Fruit fly (Drosophila melanogaster) whole organism, pupa: ENCODE data around the gene CG14903.
A peak's percentile ranks its signal among the peaks of the same experiment; 100 is the strongest.

ENCODE experiments used
- CG10348 ChIP-seq: fragments of 200-800 bp; sonication (Bioruptor generic); IDR thresholded peaks from 2 replicates; pipeline ENCODE4 v1.3.6; 2022; ENCODE audit warnings: missing biosample characterization, missing genetic modification characterization
- CG13204 ChIP-seq: fragments of 200-800 bp; sonication (Bioruptor generic); optimal IDR thresholded peaks from 2 replicates; lab custom pipeline; 2018; ENCODE audit warnings: missing biosample characterization, mild to moderate bottlenecking, missing genetic modification characterization, moderate library complexity
- CG14655 ChIP-seq: fragments of 200-800 bp; sonication (Bioruptor generic); optimal IDR thresholded peaks from 3 replicates; lab custom pipeline; 2017; ENCODE audit warnings: mild to moderate bottlenecking, missing biosample characterization, missing genetic modification reagents, missing genetic modification characterization
- CG15710 ChIP-seq: fragments of 200-800 bp; sonication (Bioruptor generic); optimal IDR thresholded peaks from 2 replicates; lab custom pipeline; 2018; ENCODE audit warnings: missing biosample characterization, mild to moderate bottlenecking, missing genetic modification characterization, moderate library complexity
- CG17806 ChIP-seq: fragments of 200-800 bp; sonication (Bioruptor generic); optimal IDR thresholded peaks from 2 replicates; lab custom pipeline; 2018; ENCODE audit warnings: missing biosample characterization, mild to moderate bottlenecking, missing genetic modification characterization, moderate library complexity
- CG32121 ChIP-seq: fragments of 200-800 bp; sonication (Bioruptor generic); IDR thresholded peaks from 2 replicates; pipeline ENCODE4 v1.3.6; 2022; ENCODE audit warnings: missing biosample characterization, missing genetic modification characterization
- CG34367 ChIP-seq: fragments of 200-800 bp; sonication (Bioruptor generic); optimal IDR thresholded peaks from 2 replicates; lab custom pipeline; 2018; ENCODE audit warnings: missing biosample characterization, mild to moderate bottlenecking, missing genetic modification characterization
- CG4496 ChIP-seq: fragments of 200-800 bp; sonication (Bioruptor generic); IDR thresholded peaks from 3 replicates; pipeline ENCODE4 v1.3.6; 2022; ENCODE audit warnings: missing biosample characterization, missing genetic modification characterization
- CG8159 ChIP-seq: fragments of 200-800 bp; sonication (Bioruptor generic); optimal IDR thresholded peaks from 3 replicates; lab custom pipeline; 2018; ENCODE audit warnings: missing biosample characterization, mild to moderate bottlenecking, missing genetic modification characterization, moderate library complexity
- CG8301 ChIP-seq: fragments of 200-800 bp; sonication (Bioruptor generic); optimal IDR thresholded peaks from 2 replicates; lab custom pipeline; 2018; ENCODE audit warnings: missing biosample characterization, mild to moderate bottlenecking, missing genetic modification characterization
- CG9948 ChIP-seq: fragments of 200-800 bp; sonication (Bioruptor generic); optimal IDR thresholded peaks from 2 replicates; lab custom pipeline; 2018; ENCODE audit warnings: missing biosample characterization, mild to moderate bottlenecking, missing genetic modification characterization, moderate library complexity
- D1 ChIP-seq: fragments of 200-800 bp; sonication (Bioruptor generic); optimal IDR thresholded peaks from 2 replicates; lab custom pipeline; 2018; ENCODE audit warnings: missing biosample characterization, mild to moderate bottlenecking, missing genetic modification characterization, moderate library complexity
- EcR ChIP-seq: fragments of 200-800 bp; sonication (Bioruptor generic); optimal IDR thresholded peaks from 3 replicates; lab custom pipeline; 2019; ENCODE audit warnings: missing biosample characterization, missing genetic modification characterization, mild to moderate bottlenecking, moderate library complexity, missing genetic modification reagents
- Ets98B ChIP-seq: fragments of 200-800 bp; sonication (Bioruptor generic); IDR thresholded peaks from 2 replicates; pipeline ENCODE4 v1.3.6; 2022; ENCODE audit warnings: missing biosample characterization, missing genetic modification characterization
- Pif1A ChIP-seq: fragments of 200-800 bp; sonication (Bioruptor generic); optimal IDR thresholded peaks from 3 replicates; lab custom pipeline; 2016; ENCODE audit warnings: missing biosample characterization, missing genetic modification characterization
- Pif1B ChIP-seq: fragments of 200-800 bp; sonication (Bioruptor generic); optimal IDR thresholded peaks from 3 replicates; lab custom pipeline; 2016; ENCODE audit warnings: missing biosample characterization, missing genetic modification characterization
- Snoo ChIP-seq: fragments of 200-800 bp; sonication (Bioruptor generic); optimal IDR thresholded peaks from 3 replicates; lab custom pipeline; 2017; ENCODE audit warnings: missing biosample characterization, mild to moderate bottlenecking, missing genetic modification characterization, inconsistent platforms
- fd96Ca ChIP-seq: fragments of 200-800 bp; sonication (Bioruptor generic); IDR thresholded peaks from 3 replicates; pipeline ENCODE4 v1.3.6; 2022; ENCODE audit warnings: missing biosample characterization, missing genetic modification characterization
- rn ChIP-seq: fragments of 200-800 bp; sonication (Bioruptor generic); IDR thresholded peaks from 2 replicates; pipeline ENCODE4 v1.3.6; 2022; ENCODE audit warnings: missing biosample characterization, missing genetic modification characterization

The CG14903 gene

DNA sequence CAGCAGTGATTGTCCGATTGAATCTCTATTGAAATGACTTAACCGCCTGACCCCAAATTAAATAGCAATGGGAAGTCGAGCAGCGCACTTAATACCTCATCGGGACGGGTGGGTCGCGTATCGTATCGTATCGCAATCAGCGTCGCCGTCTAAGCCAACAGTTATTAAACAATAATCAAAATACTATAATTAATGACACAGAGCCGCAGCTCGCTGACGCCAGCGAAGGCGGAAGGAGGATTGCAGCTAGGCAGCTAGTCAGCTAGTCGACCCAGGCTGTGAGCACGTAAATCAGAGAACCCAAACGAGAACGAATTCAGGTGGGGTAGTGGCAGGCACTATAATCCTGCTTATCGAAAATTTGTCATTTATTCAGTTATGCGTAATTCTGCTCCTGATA is 35.4 kb upstream of the CG14903 start, which contains the start of gene NPF:
Gene NPF, plus strand, starts transcription at position 301 of the 400 bp plus-strand sequence.
- TF ChIP-seq CG8159 (tag; lab: Kevin White, UChicago) (no peak), CG14655 (GFP tag; lab: Kevin White, UChicago) (no peak), CG8301 (no peak), EcR (GFP tag; lab: Kevin White, UChicago) (no peak), CG34367 (tag; lab: Kevin White, UChicago) (no peak), Pif1A (GFP tag; lab: Kevin White, UChicago) (no peak), Ets98B (GFP tag; lab: Robert Waterston, UW) (no peak)
- TF ChIP-seq, all 21 proteins: peak for 0

DNA sequence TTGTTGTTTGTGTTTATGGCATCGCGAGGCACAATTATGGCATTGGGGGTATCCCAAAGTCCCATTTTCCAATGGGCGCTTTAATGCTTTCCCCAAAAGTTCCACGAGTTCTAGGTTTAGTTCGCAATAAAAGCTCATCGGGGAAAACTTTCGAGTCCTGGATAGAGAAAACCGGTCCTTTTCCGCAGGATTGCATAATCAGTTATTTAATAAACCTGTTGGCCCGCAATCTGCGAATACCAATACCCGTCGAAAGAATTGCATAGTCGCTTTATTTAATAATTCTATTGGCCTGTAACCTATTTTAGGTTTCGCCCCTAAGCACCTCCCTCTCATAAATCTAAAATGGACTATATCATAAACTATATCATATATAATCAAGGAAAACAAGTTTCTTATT is 32.4 kb upstream of the CG14903 start:
- TF ChIP-seq CG17806 (tag; lab: Kevin White, UChicago) (no peak), CG8159 (tag; lab: Kevin White, UChicago) (no peak), CG8301 (no peak), fd96Ca (GFP tag; lab: Robert Waterston, UW) (no peak), CG4496 (GFP tag; lab: Robert Waterston, UW) (no peak), rn (no peak), CG32121 (GFP tag; lab: Robert Waterston, UW) (no peak), D1 (tag; lab: Kevin White, UChicago) (no peak), Snoo (no peak), CG15710 (no peak), Pif1A (GFP tag; lab: Kevin White, UChicago) (no peak)

DNA sequence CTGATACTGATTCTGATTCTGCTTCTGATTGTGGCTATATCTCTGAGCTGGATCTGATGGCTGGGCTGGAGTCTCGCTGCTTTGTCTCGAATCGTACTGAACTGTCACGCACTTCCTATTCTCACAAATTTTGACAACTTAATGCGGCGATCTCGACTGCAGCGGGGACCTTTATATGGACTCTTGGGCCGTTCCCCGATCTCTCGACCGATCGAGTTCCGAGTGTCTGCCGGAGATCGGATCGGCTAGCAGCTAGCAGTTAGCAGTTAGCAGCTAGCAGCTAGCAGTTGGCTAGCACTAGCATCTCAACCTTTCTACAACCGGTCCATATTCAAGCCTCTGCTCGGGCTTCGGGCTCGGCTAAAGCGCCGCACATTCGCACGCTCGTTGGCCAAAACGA is 31.2 kb upstream of the CG14903 start, which contains the start of gene CG10345:
Gene CG10345, minus strand, starts transcription at position 147 of the 400 bp plus-strand sequence.
- TF ChIP-seq CG13204 (no peak), D1 (tag; lab: Kevin White, UChicago) (no peak), rn (no peak), Ets98B (GFP tag; lab: Robert Waterston, UW) (no peak), EcR (GFP tag; lab: Kevin White, UChicago) (no peak), CG9948 (tag; lab: Kevin White, UChicago) (no peak), CG15710 (no peak), CG4496 (GFP tag; lab: Robert Waterston, UW) (no peak; the same call in 2 of the 3 replicates), Snoo (no peak), Pif1B (no peak), Pif1A (GFP tag; lab: Kevin White, UChicago) (no peak)
- TF ChIP-seq, all 21 proteins: peak for 0

DNA sequence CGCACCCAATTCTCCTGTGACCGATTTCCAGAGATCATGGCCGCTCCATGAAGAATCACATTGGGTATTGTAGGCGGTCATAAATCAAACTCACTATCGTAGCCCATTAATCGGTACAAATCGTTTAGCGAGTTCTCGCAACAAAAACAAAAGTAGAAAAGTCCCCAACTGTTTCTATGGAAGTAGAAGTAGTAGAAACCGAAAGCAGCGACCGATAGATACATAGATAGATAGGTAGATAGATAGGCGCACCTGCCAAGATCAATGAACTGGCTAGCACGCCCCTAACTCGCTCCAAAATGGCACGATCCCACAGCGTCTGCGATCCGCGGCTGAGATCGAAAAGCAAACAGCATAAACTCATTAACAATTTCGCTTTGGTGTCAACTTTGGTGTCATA is 27.2 kb upstream of the CG14903 start:
- TF ChIP-seq Ets98B (GFP tag; lab: Robert Waterston, UW) (no peak), rn (no peak)

DNA sequence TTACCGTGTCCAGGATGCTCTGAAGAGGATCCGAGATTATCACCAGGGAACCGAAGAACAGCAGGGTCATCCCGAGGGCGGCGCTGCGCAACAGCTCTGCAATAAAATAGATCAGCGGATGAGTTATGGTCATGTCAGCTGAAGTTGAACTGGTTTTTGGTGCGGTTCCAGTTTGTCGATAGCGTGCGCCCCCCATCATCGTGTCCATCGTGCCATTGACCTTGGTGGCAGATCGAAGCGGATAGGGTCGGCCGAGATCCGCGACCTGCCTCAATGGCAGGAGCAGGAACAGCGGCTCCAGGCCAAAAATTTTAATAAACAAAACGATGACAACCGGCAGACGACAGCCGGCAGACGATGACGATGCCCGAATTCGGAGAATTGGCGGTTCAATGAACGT is 26.1 kb upstream of the CG14903 start:
- TF ChIP-seq EcR (GFP tag; lab: Kevin White, UChicago): peak; percentile 94
- TF ChIP-seq fd96Ca (GFP tag; lab: Robert Waterston, UW): no peak

DNA sequence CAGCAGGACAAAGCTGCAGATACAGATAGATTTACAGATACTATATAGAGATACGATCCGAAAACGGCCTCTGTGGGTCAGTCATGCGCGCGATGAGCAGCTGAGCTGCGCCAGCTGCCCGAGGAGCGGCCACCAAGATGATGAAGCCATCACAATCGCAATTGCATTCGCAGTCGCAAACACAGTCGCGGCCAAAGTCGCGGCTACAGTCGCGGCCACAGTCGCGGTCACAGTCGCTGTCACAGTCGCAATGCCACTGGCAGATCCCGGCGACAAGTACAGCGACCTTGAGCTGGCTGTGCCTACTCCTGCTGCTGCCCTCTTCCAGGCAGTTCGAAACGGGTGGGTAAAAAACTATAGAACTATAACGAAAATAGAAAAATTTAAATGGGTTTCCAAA is 21.4 kb upstream of the CG14903 start:
- TF ChIP-seq CG32121 (GFP tag; lab: Robert Waterston, UW) (no peak), CG13204 (peak; percentile 2)
- TF ChIP-seq, all 21 proteins: peak for 1

DNA sequence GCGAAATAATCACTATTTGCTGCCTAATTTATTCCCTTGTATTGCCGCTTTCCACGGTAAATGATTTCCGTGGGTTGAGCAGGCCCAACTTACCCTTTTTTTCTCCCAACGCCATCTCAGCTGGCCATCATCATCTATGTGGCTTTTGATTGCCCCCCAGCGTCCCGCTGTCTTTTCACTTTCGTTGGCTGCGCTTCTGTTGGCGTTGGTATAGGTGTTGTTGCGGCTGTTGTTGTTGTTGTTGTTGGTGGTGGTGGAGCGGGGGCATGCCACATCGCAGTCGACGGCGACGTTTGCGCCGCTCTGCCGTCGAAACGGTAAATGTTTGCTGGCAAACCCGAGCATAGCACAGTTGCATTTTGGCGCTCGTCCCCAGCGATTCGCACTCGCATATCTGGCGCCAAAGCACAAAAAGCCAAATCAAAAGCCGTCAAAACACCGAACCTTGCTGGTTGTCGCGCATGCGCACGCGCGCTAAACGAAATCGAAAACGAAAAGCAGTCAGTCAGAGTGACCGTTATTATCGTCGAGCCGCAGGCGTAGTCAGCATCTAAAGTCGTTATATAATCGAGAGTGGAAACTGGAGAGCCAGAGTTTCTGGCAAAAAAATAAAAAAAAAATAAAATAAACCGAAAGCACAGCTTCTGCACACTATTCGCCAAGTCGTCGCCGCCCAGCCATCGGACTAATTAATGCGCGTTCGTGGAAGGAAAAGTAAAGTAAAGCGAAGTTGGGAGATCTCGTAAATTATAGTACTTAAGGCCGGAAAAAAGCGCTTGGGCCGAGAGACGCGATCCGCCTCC is 20.7 kb upstream of the CG14903 start, which contains the start of gene CG14892:
Gene CG14892, plus strand, starts transcription at position 359 of the 803 bp plus-strand sequence.
- TF ChIP-seq CG13204 (no peak), CG4496 (GFP tag; lab: Robert Waterston, UW) (peak; percentile 18; the same call in 1 of the 3 replicates)

DNA sequence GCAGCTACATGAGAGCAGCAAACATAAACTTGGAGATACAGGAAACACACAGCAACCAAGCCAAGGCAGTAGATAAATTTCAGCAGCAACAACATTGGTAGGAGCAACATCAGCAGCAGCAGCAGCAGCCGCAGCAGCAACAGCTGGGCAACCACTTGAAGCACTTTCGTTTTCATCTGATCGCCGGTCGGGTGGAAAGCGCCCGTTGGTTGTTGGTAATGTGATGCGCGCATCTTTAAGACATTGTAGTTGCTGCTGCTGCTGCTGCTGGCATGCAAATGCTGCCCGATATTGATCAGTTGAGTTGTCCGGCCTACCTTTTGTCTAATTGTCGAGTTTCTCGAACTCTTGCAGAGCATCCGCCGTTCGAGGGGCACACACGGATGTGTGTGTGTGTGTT is 17.9 kb upstream of the CG14903 start:
- TF ChIP-seq EcR (GFP tag; lab: Kevin White, UChicago) (no peak), Pif1A (GFP tag; lab: Kevin White, UChicago) (no peak), fd96Ca (GFP tag; lab: Robert Waterston, UW) (no peak), CG10348 (no peak), CG4496 (GFP tag; lab: Robert Waterston, UW) (0 out of 3 replicates have a peak, but pooled peaks have one; percentile 18), CG8159 (tag; lab: Kevin White, UChicago) (no peak)
